Worm (Caenorhabditis elegans) whole organism, L2 larva: ENCODE measurements around the gene mbl-1.

Experiments
- C34F6.9 ChIP-seq: fragments of 150-350 bp; optimal IDR thresholded peaks from 2 replicates; lab custom pipeline; 2014; ENCODE audit warnings: missing biosample characterization, missing genetic modification characterization
- F13H6.1 ChIP-seq: sonication (generic microtip); optimal IDR thresholded peaks from 2 replicates; lab custom pipeline; 2016; ENCODE audit warnings: missing genetic modification characterization, missing compliant biosample characterization
- R02D3.7 ChIP-seq: fragments of 150-350 bp; optimal IDR thresholded peaks from 2 replicates; lab custom pipeline; 2014; ENCODE audit warnings: missing biosample characterization, missing genetic modification characterization
- Y55F3AM.14 ChIP-seq: fragments of 200-800 bp; sonication (Bioruptor generic); optimal IDR thresholded peaks from 2 replicates; lab custom pipeline; 2018; ENCODE audit warnings: mild to moderate bottlenecking, missing genetic modification characterization, missing compliant biosample characterization
- ZK546.5 ChIP-seq: sonication (generic microtip); optimal IDR thresholded peaks from 2 replicates; lab custom pipeline; 2017; ENCODE audit warnings: missing biosample characterization, missing genetic modification characterization
- alr-1 ChIP-seq: fragments of 150-350 bp; optimal IDR thresholded peaks from 2 replicates; lab custom pipeline; 2014; ENCODE audit warnings: missing biosample characterization, missing genetic modification characterization
- aly-2 ChIP-seq: fragments of 150-350 bp; optimal IDR thresholded peaks from 2 replicates; lab custom pipeline; 2014; ENCODE audit warnings: missing biosample characterization, missing genetic modification characterization
- ama-1 ChIP-seq: fragments of 150-350 bp; optimal IDR thresholded peaks from 2 replicates; lab custom pipeline; 2018; ENCODE audit warnings: inconsistent platforms
- ceh-16 ChIP-seq: fragments of 150-350 bp; optimal IDR thresholded peaks from 2 replicates; lab custom pipeline; 2014; ENCODE audit warnings: missing biosample characterization, missing genetic modification characterization
- ceh-82 ChIP-seq: fragments of 150-350 bp; optimal IDR thresholded peaks from 2 replicates; lab custom pipeline; 2014; ENCODE audit warnings: missing biosample characterization, missing genetic modification characterization
- crh-2 ChIP-seq: sonication (generic microtip); optimal IDR thresholded peaks from 2 replicates; lab custom pipeline; 2017; ENCODE audit warnings: missing biosample characterization, missing genetic modification characterization
- dmd-4 ChIP-seq: sonication (generic microtip); optimal IDR thresholded peaks from 2 replicates; lab custom pipeline; 2017; ENCODE audit warnings: missing biosample characterization, missing genetic modification characterization
- egl-27 ChIP-seq: sonication (generic microtip); optimal IDR thresholded peaks from 3 replicates; lab custom pipeline; 2017; ENCODE audit warnings: missing biosample characterization, missing genetic modification reagents, missing genetic modification characterization
- elt-1 ChIP-seq: fragments of 150-350 bp; optimal IDR thresholded peaks from 2 replicates; lab custom pipeline; 2014; ENCODE audit warnings: missing biosample characterization, missing genetic modification characterization
- elt-3 ChIP-seq: sonication (generic microtip); optimal IDR thresholded peaks from 2 replicates; lab custom pipeline; 2017; ENCODE audit warnings: missing biosample characterization, missing genetic modification characterization
- fos-1 ChIP-seq: fragments of 150-350 bp; optimal IDR thresholded peaks from 2 replicates; lab custom pipeline; 2014; ENCODE audit warnings: missing biosample characterization, missing genetic modification characterization
- gmeb-1 ChIP-seq: fragments of 150-350 bp; optimal IDR thresholded peaks from 2 replicates; lab custom pipeline; 2014; ENCODE audit warnings: missing biosample characterization, missing genetic modification characterization
- lin-11 ChIP-seq: fragments of 150-350 bp; sonication (generic microtip); optimal IDR thresholded peaks from 2 replicates; lab custom pipeline; 2014; ENCODE audit warnings: missing biosample characterization, missing genetic modification characterization, inconsistent platforms, mixed read lengths
- lin-13 ChIP-seq: fragments of 150-350 bp; optimal IDR thresholded peaks from 2 replicates; lab custom pipeline; 2014; ENCODE audit warnings: missing biosample characterization, missing genetic modification reagents, missing genetic modification characterization
- lin-39 ChIP-seq: fragments of 150-350 bp; optimal IDR thresholded peaks from 2 replicates; lab custom pipeline; 2014; ENCODE audit warnings: missing biosample characterization, missing genetic modification reagents, missing genetic modification characterization
- lsy-2 ChIP-seq, 2 experiments: fragments of 150-350 bp in 1 of 2; sonication (generic microtip) in 1 of 2; optimal IDR thresholded peaks; 2 replicates each; lab custom pipeline; 2014 to 2017; ENCODE audit warnings: missing biosample characterization in 2 of 2, missing genetic modification characterization in 2 of 2
- mab-5 ChIP-seq: fragments of 150-350 bp; optimal IDR thresholded peaks from 2 replicates; lab custom pipeline; 2014; ENCODE audit warnings: missing biosample characterization, missing genetic modification characterization
- mbf-1 ChIP-seq: sonication (generic microtip); optimal IDR thresholded peaks from 2 replicates; lab custom pipeline; 2017; ENCODE audit warnings: missing biosample characterization, missing genetic modification characterization
- mdl-1 ChIP-seq, 2 experiments: fragments of 150-350 bp in 1 of 2; sonication (generic microtip) in 1 of 2; optimal IDR thresholded peaks; 2 replicates each; lab custom pipeline; 2017; ENCODE audit warnings: missing biosample characterization in 2 of 2, missing genetic modification characterization in 2 of 2
- nhr-10 ChIP-seq: sonication (generic microtip); optimal IDR thresholded peaks from 2 replicates; lab custom pipeline; 2017; ENCODE audit warnings: missing biosample characterization, missing genetic modification characterization
- nhr-12 ChIP-seq: fragments of 150-350 bp; optimal IDR thresholded peaks from 2 replicates; lab custom pipeline; 2014; ENCODE audit warnings: missing biosample characterization, missing genetic modification characterization
- nhr-129 ChIP-seq: fragments of 150-350 bp; optimal IDR thresholded peaks from 2 replicates; lab custom pipeline; 2014; ENCODE audit warnings: missing biosample characterization, missing genetic modification characterization
- nhr-237 ChIP-seq: fragments of 150-350 bp; optimal IDR thresholded peaks from 2 replicates; lab custom pipeline; 2014; ENCODE audit warnings: missing biosample characterization, missing genetic modification characterization
- nhr-77 ChIP-seq: fragments of 150-350 bp; optimal IDR thresholded peaks from 2 replicates; lab custom pipeline; 2014; ENCODE audit warnings: missing biosample characterization, missing genetic modification characterization
- peb-1 ChIP-seq: fragments of 150-350 bp; optimal IDR thresholded peaks from 2 replicates; lab custom pipeline; 2014; ENCODE audit warnings: missing biosample characterization, missing genetic modification characterization
- sma-3 ChIP-seq: sonication (generic microtip); optimal IDR thresholded peaks from 2 replicates; lab custom pipeline; 2016; ENCODE audit warnings: missing genetic modification reagents, missing genetic modification characterization, missing compliant biosample characterization
- sma-9 ChIP-seq, 2 experiments: fragments of 150-350 bp in 1 of 2; sonication (generic microtip) in 1 of 2; optimal IDR thresholded peaks; 2 replicates each; lab custom pipeline; 2014 to 2016; ENCODE audit warnings: missing genetic modification characterization in 2 of 2, mild to moderate bottlenecking in 1 of 2, missing biosample characterization in 1 of 2, missing compliant biosample characterization in 1 of 2, missing genetic modification reagents in 1 of 2, moderate library complexity in 1 of 2
- unc-39 ChIP-seq: fragments of 150-350 bp; optimal IDR thresholded peaks from 2 replicates; lab custom pipeline; 2014; ENCODE audit warnings: missing biosample characterization, missing genetic modification characterization
- unc-55 ChIP-seq: fragments of 150-350 bp; sonication (generic microtip); optimal IDR thresholded peaks from 3 replicates; lab custom pipeline; 2014; ENCODE audit warnings: missing biosample characterization, missing genetic modification reagents, missing genetic modification characterization
- unc-62 ChIP-seq: fragments of 150-350 bp; optimal IDR thresholded peaks from 2 replicates; lab custom pipeline; 2014; ENCODE audit warnings: missing biosample characterization, missing genetic modification reagents, missing genetic modification characterization
- zag-1 ChIP-seq: fragments of 150-350 bp; optimal IDR thresholded peaks from 2 replicates; lab custom pipeline; 2014; ENCODE audit warnings: missing biosample characterization, missing genetic modification characterization
- ztf-1 ChIP-seq: fragments of 200-800 bp; sonication (Bioruptor generic); conservative IDR thresholded peaks from 2 replicates; pipeline ENCODE4 v1.3.6; 2022; ENCODE audit warnings: missing genetic modification characterization, missing compliant biosample characterization
- ztf-11 ChIP-seq: sonication (generic microtip); optimal IDR thresholded peaks from 2 replicates; lab custom pipeline; 2017; ENCODE audit warnings: missing biosample characterization, missing genetic modification characterization
- ztf-4 ChIP-seq: fragments of 150-350 bp; optimal IDR thresholded peaks from 2 replicates; lab custom pipeline; 2014; ENCODE audit warnings: missing biosample characterization, missing genetic modification characterization

The mbl-1 gene

ce11 chrX:16976043-16976442 is 2.4 kb upstream of the mbl-1 start, which contains the start of gene F52G3.5:
TSS of gene F52G3.5 (minus strand) at chrX:16976143.
- no peak for TF ChIP-seq mdl-1 (tag; optimal IDR thresholded peaks at IDR 0.05; lab: Kevin White, UChicago)
- TF ChIP-seq ztf-1: no peak
- TF ChIP-seq R02D3.7: no peak
- no peak for TF ChIP-seq peb-1
- TF ChIP-seq dmd-4 (tag; lab: Kevin White, UChicago): no peak
- TF ChIP-seq nhr-12 (tag; lab: Kevin White, UChicago): no peak
- no peak for TF ChIP-seq elt-1 (tag; lab: Kevin White, UChicago)
- no peak for TF ChIP-seq aly-2 (tag; lab: Kevin White, UChicago)
- no peak for TF ChIP-seq ztf-4 (tag; lab: Kevin White, UChicago)
- TF ChIP-seq lin-11 (tag; lab: Kevin White, UChicago): no peak
- no peak for TF ChIP-seq crh-2

- TF ChIP-seq crh-2: no peak
- TF ChIP-seq mab-5 (tag; lab: Kevin White, UChicago): peak; percentile 18
Observed at ce11 chrX:16988367-16988766, 10.0 kb downstream of the mbl-1 start.

- TF ChIP-seq lin-13 (GFP tag; lab: Kevin White, UChicago) (no peak), gmeb-1 (tag; lab: Kevin White, UChicago) (no peak), sma-3 (GFP tag; lab: Kevin White, UChicago) (no peak), lsy-2 (tag; optimal IDR thresholded peaks at IDR 0.05; lab: Kevin White, UChicago) (peak in 1 of 2 experiments; percentile 5), egl-27 (no peak), nhr-129 (tag; lab: Kevin White, UChicago) (peak; percentile 0), elt-3 (tag; lab: Kevin White, UChicago) (no peak), C34F6.9 (tag; lab: Kevin White, UChicago) (peak; percentile 8), lin-39 (tag; lab: Kevin White, UChicago) (no peak), zag-1 (tag; lab: Kevin White, UChicago) (peak; percentile 49), unc-62 (GFP tag; lab: Kevin White, UChicago) (no peak), ceh-82 (no peak), mbf-1 (tag; lab: Kevin White, UChicago) (no peak), fos-1 (tag; lab: Kevin White, UChicago) (no peak), alr-1 (no peak), ztf-11 (tag; lab: Kevin White, UChicago) (no peak), sma-9 (GFP tag; optimal IDR thresholded peaks at IDR 0.05; lab: Kevin White, UChicago) (peak; percentile 1), sma-9 (tag; optimal IDR thresholded peaks at IDR 0.05; lab: Kevin White, UChicago) (no peak), mdl-1 (tag; optimal IDR thresholded peaks at IDR 0.05; lab: Kevin White, UChicago) (no peak), ceh-16 (tag; lab: Kevin White, UChicago) (no peak)
Observed at ce11 chrX:16991437-16991836, 13.0 kb downstream of the mbl-1 start.

- no peak for TF ChIP-seq egl-27
- no peak for TF ChIP-seq unc-39
- TF ChIP-seq elt-3 (tag; lab: Kevin White, UChicago): no peak
- TF ChIP-seq F13H6.1 (tag; lab: Kevin White, UChicago): no peak
- no peak for TF ChIP-seq unc-55 (GFP tag; lab: Kevin White, UChicago)
- no peak for TF ChIP-seq peb-1
- TF ChIP-seq nhr-77 (tag; lab: Kevin White, UChicago): no peak
- TF ChIP-seq fos-1 (tag; lab: Kevin White, UChicago): no peak
- TF ChIP-seq Y55F3AM.14 (GFP tag; lab: Kevin White, UChicago): no peak
- no peak for TF ChIP-seq nhr-237
- no peak for TF ChIP-seq ama-1 (lab: Kevin White, UChicago)
- TF ChIP-seq gmeb-1 (tag; lab: Kevin White, UChicago): no peak
- no peak for TF ChIP-seq nhr-10
- TF ChIP-seq ztf-1: no peak
- TF ChIP-seq ceh-16 (tag; lab: Kevin White, UChicago): no peak
- no peak for TF ChIP-seq alr-1
- TF ChIP-seq R02D3.7: no peak
- no peak for TF ChIP-seq aly-2 (tag; lab: Kevin White, UChicago)
- TF ChIP-seq ZK546.5: no peak
- TF ChIP-seq ceh-82: no peak
- TF ChIP-seq, all 48 proteins: peak for 0
Observed at ce11 chrX:16993524-16993923, 15.1 kb downstream of the mbl-1 start.
